Worm (Caenorhabditis elegans): Measurements from ENCODE around the gene nhr-28.
A peak's percentile ranks its signal among the peaks of the same experiment; 100 is the strongest.

Gene nhr-28

DNA sequence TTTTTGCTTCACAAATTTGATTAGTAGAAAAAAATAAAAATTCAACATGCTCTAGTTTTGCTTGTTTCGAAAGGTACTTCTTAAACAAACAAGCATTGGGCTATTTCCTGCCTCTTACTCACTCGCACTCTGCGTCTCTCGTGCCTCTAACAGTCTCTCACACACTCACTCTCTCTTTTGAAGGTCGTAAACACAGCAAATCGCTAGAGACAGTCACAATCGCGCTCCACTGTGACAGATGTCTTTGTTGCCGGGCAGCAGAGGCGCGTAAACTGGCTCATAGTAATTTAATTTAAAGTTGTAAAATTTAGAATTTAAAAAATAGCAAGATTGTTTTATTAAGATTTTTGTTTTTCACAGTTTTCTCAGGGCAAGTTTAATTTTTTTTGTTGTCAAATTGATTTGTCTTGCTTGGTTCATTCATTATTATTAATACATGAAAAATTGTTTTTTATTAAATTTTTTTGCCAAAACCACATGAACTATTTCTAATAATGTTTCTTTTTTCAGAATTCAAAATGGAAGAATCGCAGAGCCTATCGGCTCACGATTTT, 22.8 kb upstream of the nhr-28 start, which contains the start of gene taf-3 (continued):
- no peak for TF ChIP-seq dve-1 (tag; optimal IDR thresholded peaks at IDR 0.05)
- no peak for TF ChIP-seq odd-2 (tag; optimal IDR thresholded peaks at IDR 0.05)
- TF ChIP-seq hlh-6 (tag; optimal IDR thresholded peaks at IDR 0.05) = no peak
- no peak for TF ChIP-seq ceh-30 (tag; optimal IDR thresholded peaks at IDR 0.05)
- no peak for TF ChIP-seq pqm-1 (tag; optimal IDR thresholded peaks at IDR 0.05)
- TF ChIP-seq pax-1 (tag; optimal IDR thresholded peaks at IDR 0.05) = no peak
- peak; percentile 59 for TF ChIP-seq unc-55 (GFP tag; optimal IDR thresholded peaks at IDR 0.05)
- no peak for TF ChIP-seq ttx-3 (tag; optimal IDR thresholded peaks at IDR 0.05)
- TF ChIP-seq pha-4 (tag; optimal IDR thresholded peaks at IDR 0.05) = no peak
- TF ChIP-seq ceh-31 (tag; optimal IDR thresholded peaks at IDR 0.05) = peak; percentile 22
- TF ChIP-seq ceh-19 (GFP tag; optimal IDR thresholded peaks at IDR 0.05) = no peak
- TF ChIP-seq ceh-9 (tag; optimal IDR thresholded peaks at IDR 0.05) = no peak
- no peak for TF ChIP-seq elt-4 (tag; optimal IDR thresholded peaks at IDR 0.05)
- no peak for TF ChIP-seq zip-5 (tag; optimal IDR thresholded peaks at IDR 0.05)
- no peak for TF ChIP-seq ceh-14 (tag; optimal IDR thresholded peaks at IDR 0.05)
- TF ChIP-seq fax-1 (tag; optimal IDR thresholded peaks at IDR 0.05) = no peak
- TF ChIP-seq nfya-1 (tag; optimal IDR thresholded peaks at IDR 0.05) = peak; percentile 17
- TF ChIP-seq pat-9 (tag; optimal IDR thresholded peaks at IDR 0.05) = no peak
- peak; percentile 59 for TF ChIP-seq sdc-2 (tag; optimal IDR thresholded peaks at IDR 0.05)
- no peak for TF ChIP-seq unc-86 (tag; optimal IDR thresholded peaks at IDR 0.05)
- peak; percentile 48 for TF ChIP-seq tbx-2 (tag; optimal IDR thresholded peaks at IDR 0.05)
- no peak for TF ChIP-seq hlh-30 (tag; optimal IDR thresholded peaks at IDR 0.05; ENCODE audit: insufficient read depth)
- TF ChIP-seq lin-11 (tag; optimal IDR thresholded peaks at IDR 0.05) = no peak
- no peak for TF ChIP-seq pag-3 (tag; optimal IDR thresholded peaks at IDR 0.05; ENCODE audit: borderline replicate concordance)
- no peak for TF ChIP-seq fkh-10 (GFP tag; optimal IDR thresholded peaks at IDR 0.05)
- no peak for TF ChIP-seq T23F11.4 (GFP tag; optimal IDR thresholded peaks at IDR 0.05)
- TF ChIP-seq K09A11.1 (tag; optimal IDR thresholded peaks at IDR 0.05; ENCODE audit: insufficient read depth) = no peak
- no peak for TF ChIP-seq ceh-6 (GFP tag; optimal IDR thresholded peaks at IDR 0.05)
- TF ChIP-seq pros-1 (tag; optimal IDR thresholded peaks at IDR 0.05) = no peak
- peak; percentile 20 for TF ChIP-seq hlh-8 (tag; optimal IDR thresholded peaks at IDR 0.05)
- no peak for TF ChIP-seq ref-2 (tag; optimal IDR thresholded peaks at IDR 0.05)
- no peak for TF ChIP-seq fkh-6 (tag; optimal IDR thresholded peaks at IDR 0.05)
- no peak for TF ChIP-seq mec-3 (tag; optimal IDR thresholded peaks at IDR 0.05; ENCODE audit: borderline replicate concordance)
- no peak for TF ChIP-seq C38D4.7 (GFP tag; optimal IDR thresholded peaks at IDR 0.05)
- TF ChIP-seq nhr-232 (tag; optimal IDR thresholded peaks at IDR 0.05) = no peak
- no peak for TF ChIP-seq C08G9.2 (tag; optimal IDR thresholded peaks at IDR 0.05)
- no peak for TF ChIP-seq pha-2 (tag; optimal IDR thresholded peaks at IDR 0.05)
- TF ChIP-seq ahr-1 (tag; optimal IDR thresholded peaks at IDR 0.05) = no peak
- TF ChIP-seq Y22D7AL.16 (tag; optimal IDR thresholded peaks at IDR 0.05) = no peak
- no peak for TF ChIP-seq ceh-34 (tag; optimal IDR thresholded peaks at IDR 0.05)
- no peak for TF ChIP-seq rnt-1 (tag; optimal IDR thresholded peaks at IDR 0.05)
- no peak for TF ChIP-seq nhr-11 (tag; optimal IDR thresholded peaks at IDR 0.05)
- TF ChIP-seq unc-3 (GFP tag; conservative IDR thresholded peaks at IDR 0.05) = no peak
- no peak for TF ChIP-seq unc-3 (tag; optimal IDR thresholded peaks at IDR 0.05)
- TF ChIP-seq ets-4 (tag; optimal IDR thresholded peaks at IDR 0.05) = no peak
